Fruit fly (Drosophila melanogaster) whole organism, adult: Measurements from ENCODE around the gene CG6933.

Source experiments
- CG11617 ChIP-seq: fragments of 200-800 bp; sonication (Bioruptor generic); optimal IDR thresholded peaks from 2 replicates; lab custom pipeline; 2017; ENCODE audit warnings: mild to moderate bottlenecking, missing biosample characterization, missing genetic modification reagents, missing genetic modification characterization
- CG12768 ChIP-seq: fragments of 200-800 bp; sonication (Bioruptor generic); optimal IDR thresholded peaks from 2 replicates; lab custom pipeline; 2017; ENCODE audit warnings: missing biosample characterization, missing genetic modification characterization, mild to moderate bottlenecking, moderate library complexity, missing genetic modification reagents
- CG14711 ChIP-seq: fragments of 200-800 bp; sonication (Bioruptor generic); optimal IDR thresholded peaks from 2 replicates; lab custom pipeline; 2018; ENCODE audit warnings: missing biosample characterization, mild to moderate bottlenecking, missing genetic modification characterization, moderate library complexity
- CG1620 ChIP-seq: fragments of 200-800 bp; sonication (Bioruptor generic); optimal IDR thresholded peaks from 2 replicates; lab custom pipeline; 2016; ENCODE audit warnings: missing biosample characterization, missing genetic modification characterization
- CG33017 ChIP-seq: fragments of 200-800 bp; sonication (Bioruptor generic); optimal IDR thresholded peaks from 2 replicates; lab custom pipeline; 2018; ENCODE audit warnings: missing biosample characterization, mild to moderate bottlenecking, missing genetic modification characterization, moderate library complexity
- CG5204 ChIP-seq: fragments of 200-800 bp; sonication (Bioruptor generic); optimal IDR thresholded peaks from 2 replicates; lab custom pipeline; 2016; ENCODE audit warnings: missing biosample characterization, missing genetic modification characterization
- CG7045 ChIP-seq: fragments of 200-800 bp; sonication (Bioruptor generic); optimal IDR thresholded peaks from 2 replicates; lab custom pipeline; 2017; ENCODE audit warnings: missing biosample characterization, mild to moderate bottlenecking, missing genetic modification characterization
- CG7101 ChIP-seq: fragments of 200-800 bp; sonication (Bioruptor generic); optimal IDR thresholded peaks from 2 replicates; lab custom pipeline; 2018; ENCODE audit warnings: missing biosample characterization, mild to moderate bottlenecking, missing genetic modification characterization, moderate library complexity
- Clk ChIP-seq: fragments of 200-800 bp; sonication (Bioruptor generic); optimal IDR thresholded peaks from 2 replicates; lab custom pipeline; 2017; ENCODE audit warnings: missing biosample characterization, missing genetic modification characterization
- Crg-1 ChIP-seq: fragments of 200-800 bp; sonication (Bioruptor generic); optimal IDR thresholded peaks from 2 replicates; lab custom pipeline; 2016; ENCODE audit warnings: missing biosample characterization, missing genetic modification characterization
- Hr96 ChIP-seq: fragments of 200-800 bp; sonication (Bioruptor generic); optimal IDR thresholded peaks from 2 replicates; lab custom pipeline; 2016; ENCODE audit warnings: missing biosample characterization, missing genetic modification characterization
- Mnt ChIP-seq: fragments of 200-800 bp; sonication (Bioruptor generic); optimal IDR thresholded peaks from 2 replicates; lab custom pipeline; 2016; ENCODE audit warnings: missing biosample characterization, mild to moderate bottlenecking, missing genetic modification characterization
- bab1 ChIP-seq: fragments of 200-800 bp; sonication (Bioruptor generic); optimal IDR thresholded peaks from 3 replicates; lab custom pipeline; 2019; ENCODE audit warnings: missing biosample characterization, mild to moderate bottlenecking, missing genetic modification characterization, moderate library complexity
- cnc ChIP-seq, 2 experiments: fragments of >200 bp; optimal IDR thresholded peaks; 2 replicates each; lab custom pipeline; 2017
- kay ChIP-seq: fragments of 200-800 bp; sonication (Bioruptor generic); peaks from one replicate; lab custom pipeline; 2016; ENCODE audit warnings: missing biosample characterization, missing genetic modification characterization, borderline replicate concordance
- ovo ChIP-seq: fragments of 200-800 bp; sonication (Bioruptor generic); optimal IDR thresholded peaks from 2 replicates; lab custom pipeline; 2016; ENCODE audit warnings: missing biosample characterization, missing genetic modification characterization
- pad ChIP-seq: fragments of 200-800 bp; sonication (Bioruptor generic); optimal IDR thresholded peaks from 3 replicates; lab custom pipeline; 2017; ENCODE audit warnings: missing biosample characterization, missing genetic modification characterization, mild to moderate bottlenecking, moderate library complexity, missing genetic modification reagents
- tj ChIP-seq: fragments of 200-800 bp; sonication (Bioruptor generic); optimal IDR thresholded peaks from 3 replicates; lab custom pipeline; 2017; ENCODE audit warnings: missing biosample characterization, mild to moderate bottlenecking, missing genetic modification characterization, moderate library complexity
- toe ChIP-seq: fragments of 200-800 bp; sonication (Bioruptor generic); optimal IDR thresholded peaks from 2 replicates; lab custom pipeline; 2016; ENCODE audit warnings: missing biosample characterization, missing genetic modification characterization

The CG6933 gene

dm6 chr3L:20183345-20184088, 36.7 kb downstream of the CG6933 start:
- peak; percentile 7 for TF ChIP-seq CG5204 (GFP tag; lab: Kevin White, UChicago)
- TF ChIP-seq Clk: no peak

- TF ChIP-seq ovo (GFP tag; lab: Kevin White, UChicago) (no peak), CG33017 (tag; lab: Kevin White, UChicago) (no peak), CG7101 (tag; lab: Kevin White, UChicago) (no peak), CG7045 (GFP tag; lab: Kevin White, UChicago) (no peak), tj (GFP tag; lab: Kevin White, UChicago) (no peak)
Observed at dm6 chr3L:20182799-20183198, 37.4 kb downstream of the CG6933 start.

- TF ChIP-seq CG1620 (GFP tag; lab: Kevin White, UChicago) (no peak), CG11617 (no peak), CG33017 (tag; lab: Kevin White, UChicago) (no peak), cnc (optimal IDR thresholded peaks at IDR 0.05; lab: Kevin White, UChicago) (no peak), Hr96 (GFP tag; lab: Kevin White, UChicago) (no peak), Clk (no peak), ovo (GFP tag; lab: Kevin White, UChicago) (no peak), bab1 (no peak), CG5204 (GFP tag; lab: Kevin White, UChicago) (no peak), toe (no peak), CG7101 (tag; lab: Kevin White, UChicago) (no peak), Mnt (GFP tag; lab: Kevin White, UChicago) (no peak), tj (GFP tag; lab: Kevin White, UChicago) (no peak), CG7045 (GFP tag; lab: Kevin White, UChicago) (no peak)
Observed at dm6 chr3L:20178101-20178500, 42.1 kb downstream of the CG6933 start.

dm6 chr3L:20177697-20178096, 42.5 kb downstream of the CG6933 start:
- TF ChIP-seq Hr96 (GFP tag; lab: Kevin White, UChicago): no peak
- TF ChIP-seq toe: no peak
- no peak for TF ChIP-seq Crg-1 (GFP tag; lab: Kevin White, UChicago)
- TF ChIP-seq cnc (optimal IDR thresholded peaks at IDR 0.05; lab: Kevin White, UChicago): no peak
- TF ChIP-seq CG11617: no peak
- TF ChIP-seq ovo (GFP tag; lab: Kevin White, UChicago): no peak
- TF ChIP-seq CG1620 (GFP tag; lab: Kevin White, UChicago): no peak
- TF ChIP-seq CG7101 (tag; lab: Kevin White, UChicago): no peak
- no peak for TF ChIP-seq Mnt (GFP tag; lab: Kevin White, UChicago)
- no peak for TF ChIP-seq kay (GFP tag; lab: Kevin White, UChicago)
- TF ChIP-seq pad: no peak
- TF ChIP-seq CG12768 (GFP tag; lab: Kevin White, UChicago): no peak
- TF ChIP-seq CG14711 (tag; lab: Kevin White, UChicago): no peak
- TF ChIP-seq CG5204 (GFP tag; lab: Kevin White, UChicago): no peak
- no peak for TF ChIP-seq CG7045 (GFP tag; lab: Kevin White, UChicago)
- no peak for TF ChIP-seq Clk
- no peak for TF ChIP-seq bab1
- no peak for TF ChIP-seq CG33017 (tag; lab: Kevin White, UChicago)
